Worm (Caenorhabditis elegans) whole organism, L4/young adult: ENCODE data around the gene T03E6.9.

Experiments used
- W03F9.2 ChIP-seq: fragments of 150-350 bp; optimal IDR thresholded peaks from 2 replicates; lab custom pipeline; 2014; ENCODE audit warnings: missing biosample characterization, missing genetic modification characterization
- dao-5 ChIP-seq: sonication (generic microtip); optimal IDR thresholded peaks from 2 replicates; lab custom pipeline; 2016; ENCODE audit warnings: missing genotype, missing genetic modification characterization, moderate library complexity, missing compliant biosample characterization

DNA sequence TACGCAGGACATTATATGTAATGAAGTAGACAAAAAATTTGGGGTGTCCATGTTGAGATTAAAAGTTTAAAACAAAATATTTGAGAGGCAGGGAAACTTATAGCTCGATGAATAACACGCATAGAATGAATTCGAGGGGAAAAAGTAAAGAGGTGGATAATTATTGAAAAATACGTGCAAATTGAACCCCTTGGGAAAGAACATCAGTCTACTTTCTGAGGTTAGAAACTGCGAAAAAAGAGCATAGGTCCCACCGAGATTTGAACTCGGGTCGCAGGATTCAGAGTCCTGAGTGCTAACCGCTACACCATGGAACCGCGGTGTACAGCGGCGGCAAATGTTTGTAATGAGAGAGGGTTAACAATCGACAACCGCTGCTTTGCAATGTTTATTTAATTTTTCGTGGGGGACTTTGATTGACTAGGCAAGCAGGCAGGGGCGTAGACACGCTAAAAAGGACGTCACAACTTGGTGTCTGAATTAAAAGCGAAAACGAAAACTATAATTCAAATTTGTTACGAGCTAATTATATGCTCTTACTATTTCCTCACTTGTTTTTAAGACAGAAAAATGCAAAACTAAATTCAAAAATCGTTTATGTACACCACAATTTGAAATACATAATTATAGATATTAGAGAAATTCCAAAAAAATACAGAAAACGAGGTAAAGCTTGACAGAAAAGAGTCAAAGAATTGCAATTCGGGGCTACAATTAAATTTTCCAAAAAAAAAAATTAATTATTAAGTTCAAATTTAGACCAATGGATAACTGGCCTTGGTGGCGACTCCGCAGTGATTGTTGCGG is 8.3 kb downstream of the T03E6.9 start, which contains the start of gene srh-269:
- TF ChIP-seq dao-5 (tag; lab: Kevin White, UChicago) (no peak), W03F9.2 (tag; lab: Kevin White, UChicago) (no peak)
